Fruit fly (Drosophila melanogaster) whole organism: Measurements from ENCODE around the gene Tg.

Experiments used
- CG8478 ChIP-seq: fragments of >200 bp; optimal IDR thresholded peaks from 2 replicates; lab custom pipeline; 2018; ENCODE audit warnings: inconsistent platforms
- Dll ChIP-seq: fragments of >200 bp; optimal IDR thresholded peaks from 2 replicates; lab custom pipeline; 2017
- EcR ChIP-seq, 2 experiments: fragments of >200 bp; optimal IDR thresholded peaks; 2 replicates each; lab custom pipeline; 2017; ENCODE audit warnings: missing biosample characterization in 2 of 2, missing genetic modification characterization in 2 of 2, missing genetic modification reagents in 2 of 2
- pan ChIP-seq: fragments of >200 bp; optimal IDR thresholded peaks from 2 replicates; lab custom pipeline; 2017
- psq ChIP-seq: fragments of >200 bp; optimal IDR thresholded peaks from 2 replicates; lab custom pipeline; 2017
- usp ChIP-seq: fragments of >200 bp; optimal IDR thresholded peaks from 2 replicates; lab custom pipeline; 2017; ENCODE audit warnings: missing biosample characterization, missing genetic modification characterization, mixed read lengths

DNA sequence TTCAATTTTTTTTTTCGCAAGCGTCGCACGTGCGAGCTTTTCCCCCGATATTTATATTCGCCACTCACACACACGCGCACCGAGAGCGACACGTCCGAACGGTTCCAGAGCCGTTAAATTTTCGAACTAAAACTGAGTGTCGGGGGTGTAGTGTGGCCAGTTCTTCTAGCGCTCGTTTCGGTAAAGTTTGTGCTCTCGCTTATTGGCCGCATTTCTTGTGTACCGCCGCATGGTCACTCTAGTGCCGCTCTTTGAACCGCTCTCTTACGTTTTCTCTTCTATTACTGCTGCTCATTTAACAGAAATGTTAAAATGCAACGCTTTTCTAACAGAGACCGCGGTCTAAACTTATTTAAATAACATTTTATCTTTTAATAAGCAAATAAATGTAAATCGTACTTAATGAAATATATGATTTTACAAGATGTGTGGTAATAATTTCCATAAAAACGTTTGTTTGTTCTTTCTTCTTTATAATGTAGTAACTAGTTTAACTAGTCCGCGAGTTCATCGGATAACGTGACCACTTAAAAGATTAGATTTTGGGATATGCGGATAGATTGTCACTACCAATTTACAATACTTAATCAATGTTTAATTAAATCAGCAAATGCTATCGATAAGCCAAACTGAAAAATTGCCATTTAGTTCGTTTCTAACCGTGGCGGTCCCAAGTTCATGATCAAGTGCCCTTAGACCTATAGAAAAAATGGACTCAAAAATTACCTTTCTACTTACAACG is 27.0 kb upstream of the Tg start, which contains the start of gene Snoo:
- TF ChIP-seq psq (no peak), pan (lab: Kevin White, UChicago) (no peak), Dll (lab: Kevin White, UChicago) (no peak), EcR (GFP tag; optimal IDR thresholded peaks at IDR 0.05; lab: Kevin White, UChicago) (no peak), CG8478 (lab: Kevin White, UChicago) (no peak), usp (GFP tag; lab: Kevin White, UChicago) (no peak)
